Worm (Caenorhabditis elegans) whole organism, L1 larva: ENCODE measurements around the gene sru-29.

ENCODE experiments used
- C16A3.4 ChIP-seq: fragments of 150-350 bp; optimal IDR thresholded peaks from 2 replicates; lab custom pipeline; 2014; ENCODE audit warnings: missing biosample characterization, missing genetic modification characterization
- F16B12.6 ChIP-seq: fragments of 150-350 bp; optimal IDR thresholded peaks from 2 replicates; lab custom pipeline; 2014; ENCODE audit warnings: missing biosample characterization, missing genetic modification characterization
- Y116A8C.19 ChIP-seq: sonication (generic microtip); optimal IDR thresholded peaks from 2 replicates; lab custom pipeline; 2016; ENCODE audit warnings: missing compliant biosample characterization, missing genetic modification characterization, borderline replicate concordance
- aha-1 ChIP-seq: fragments of 150-350 bp; optimal IDR thresholded peaks from 2 replicates; lab custom pipeline; 2014; ENCODE audit warnings: missing biosample characterization, missing genetic modification characterization
- alr-1 ChIP-seq: fragments of 200-800 bp; sonication (Bioruptor generic); optimal IDR thresholded peaks from 2 replicates; lab custom pipeline; 2018; ENCODE audit warnings: borderline replicate concordance, mild to moderate bottlenecking, missing genetic modification characterization, missing compliant biosample characterization
- ama-1 ChIP-seq: fragments of 150-350 bp; optimal IDR thresholded peaks from 2 replicates; lab custom pipeline; 2014
- ceh-82 ChIP-seq, 3 experiments: fragments of 150-350 bp in 1 of 3; sonication (generic microtip) in 2 of 3; optimal IDR thresholded peaks; 2 replicates each; lab custom pipeline; 2014 to 2017; ENCODE audit warnings: missing biosample characterization in 3 of 3, missing genetic modification characterization in 3 of 3
- ceh-88 ChIP-seq: fragments of 200-800 bp; sonication (Bioruptor generic); IDR thresholded peaks from 2 replicates; pipeline ENCODE4 v1.3.6; 2022; ENCODE audit warnings: missing genetic modification characterization, missing compliant biosample characterization
- dpl-1 ChIP-seq, 3 experiments: fragments of 150-350 bp in 2 of 3; sonication (generic microtip) in 1 of 3; optimal IDR thresholded peaks; 2 replicates each; lab custom pipeline; 2014 to 2017; ENCODE audit warnings: missing biosample characterization in 3 of 3, missing genetic modification characterization in 3 of 3, missing genetic modification reagents in 3 of 3
- dsc-1 ChIP-seq: sonication (generic microtip); optimal IDR thresholded peaks from 2 replicates; lab custom pipeline; 2016; ENCODE audit warnings: mild to moderate bottlenecking, missing genetic modification characterization, missing compliant biosample characterization
- efl-1 ChIP-seq, 4 experiments: fragments of 150-350 bp; optimal IDR thresholded peaks in 3 of 4; peaks in 1 of 4; 1 replicate in 1 of 4; 2 replicates in 3 of 4; lab custom pipeline; 2014; ENCODE audit warnings: missing biosample characterization in 2 of 4, missing genetic modification characterization in 2 of 4, missing genetic modification reagents in 2 of 4
- efl-3 ChIP-seq: fragments of 200-800 bp; sonication (Bioruptor generic); optimal IDR thresholded peaks from 2 replicates; lab custom pipeline; 2018; ENCODE audit warnings: mild to moderate bottlenecking, missing genetic modification characterization, missing compliant biosample characterization
- egl-13 ChIP-seq: sonication (generic microtip); optimal IDR thresholded peaks from 2 replicates; lab custom pipeline; 2016; ENCODE audit warnings: missing genotype, missing genetic modification reagents, missing genetic modification characterization, missing compliant biosample characterization
- egl-27 ChIP-seq, 2 experiments: fragments of 150-350 bp in 1 of 2; sonication (generic microtip); optimal IDR thresholded peaks; 3 replicates each; lab custom pipeline; 2017 to 2018; ENCODE audit warnings: missing biosample characterization in 2 of 2, missing genetic modification characterization in 2 of 2, missing genetic modification reagents in 2 of 2
- elt-2 ChIP-seq: sonication (generic microtip); optimal IDR thresholded peaks from 2 replicates; lab custom pipeline; 2016; ENCODE audit warnings: missing genetic modification characterization, mild to moderate bottlenecking, inconsistent platforms, missing compliant biosample characterization, missing genetic modification reagents
- ets-5 ChIP-seq: fragments of 200-800 bp; sonication (Bioruptor generic); IDR thresholded peaks from 2 replicates; pipeline ENCODE4 v1.3.6; 2022; ENCODE audit warnings: missing genetic modification characterization, missing compliant biosample characterization
- fkh-10 ChIP-seq: sonication (generic microtip); optimal IDR thresholded peaks from 2 replicates; lab custom pipeline; 2017; ENCODE audit warnings: missing biosample characterization, missing genetic modification reagents, missing genetic modification characterization
- fkh-8 ChIP-seq: sonication (generic microtip); optimal IDR thresholded peaks from 2 replicates; lab custom pipeline; 2016; ENCODE audit warnings: mild to moderate bottlenecking, missing genetic modification characterization, missing compliant biosample characterization
- grh-1 ChIP-seq: fragments of 200-800 bp; sonication (Bioruptor generic); IDR thresholded peaks from 2 replicates; pipeline ENCODE4 v1.3.6; 2022; ENCODE audit warnings: missing genetic modification reagents, missing genetic modification characterization, missing compliant biosample characterization
- hlh-4 ChIP-seq: sonication (generic microtip); optimal IDR thresholded peaks from 2 replicates; lab custom pipeline; 2016; ENCODE audit warnings: mild to moderate bottlenecking, missing genetic modification characterization, missing compliant biosample characterization
- irx-1 ChIP-seq: sonication (generic microtip); optimal IDR thresholded peaks from 2 replicates; lab custom pipeline; 2016; ENCODE audit warnings: missing genetic modification characterization, missing compliant biosample characterization
- jun-1 ChIP-seq: fragments of 150-350 bp; optimal IDR thresholded peaks from 2 replicates; lab custom pipeline; 2014; ENCODE audit warnings: missing biosample characterization, missing genetic modification reagents, missing genetic modification characterization
- lin-13 ChIP-seq: fragments of 150-350 bp; optimal IDR thresholded peaks from 2 replicates; lab custom pipeline; 2014; ENCODE audit warnings: missing biosample characterization, missing genetic modification reagents, missing genetic modification characterization
- lin-15B ChIP-seq: fragments of 150-350 bp; sonication (generic microtip); optimal IDR thresholded peaks from 3 replicates; lab custom pipeline; 2014; ENCODE audit warnings: missing biosample characterization, missing genetic modification characterization
- lsy-2 ChIP-seq, 2 experiments: fragments of 150-350 bp; optimal IDR thresholded peaks; 2 replicates each; lab custom pipeline; 2014; ENCODE audit warnings: missing biosample characterization in 2 of 2, missing genetic modification characterization in 2 of 2
- mab-9 ChIP-seq: fragments of 200-800 bp; sonication (Bioruptor generic); IDR thresholded peaks from 2 replicates; pipeline ENCODE4 v1.3.6; 2022; ENCODE audit warnings: missing genetic modification reagents, missing genetic modification characterization, missing compliant biosample characterization
- mdl-1 ChIP-seq, 2 experiments: fragments of 150-350 bp; optimal IDR thresholded peaks; 2 replicates each; lab custom pipeline; 2014 to 2017; ENCODE audit warnings: missing biosample characterization in 2 of 2, missing genetic modification characterization in 2 of 2, inconsistent platforms in 1 of 2
- nhr-11 ChIP-seq: fragments of 150-350 bp; optimal IDR thresholded peaks from 2 replicates; lab custom pipeline; 2014; ENCODE audit warnings: missing biosample characterization, missing genetic modification characterization
- nhr-12 ChIP-seq: sonication (generic microtip); optimal IDR thresholded peaks from 2 replicates; lab custom pipeline; 2017; ENCODE audit warnings: missing biosample characterization, missing genetic modification characterization
- nhr-19 ChIP-seq: fragments of 200-800 bp; sonication (Bioruptor generic); conservative IDR thresholded peaks from 2 replicates; pipeline ENCODE4 v1.3.6; 2022; ENCODE audit warnings: missing genetic modification characterization, missing compliant biosample characterization
- nhr-237 ChIP-seq: fragments of 150-350 bp; optimal IDR thresholded peaks from 2 replicates; lab custom pipeline; 2014; ENCODE audit warnings: missing biosample characterization, missing genetic modification characterization
- nhr-28 ChIP-seq: fragments of 150-350 bp; optimal IDR thresholded peaks from 2 replicates; lab custom pipeline; 2014; ENCODE audit warnings: missing biosample characterization, missing genetic modification characterization
- nhr-47 ChIP-seq: sonication (generic microtip); optimal IDR thresholded peaks from 2 replicates; lab custom pipeline; 2016; ENCODE audit warnings: mild to moderate bottlenecking, missing genetic modification characterization, moderate library complexity, missing compliant biosample characterization
- nhr-71 ChIP-seq: sonication (generic microtip); optimal IDR thresholded peaks from 2 replicates; lab custom pipeline; 2016; ENCODE audit warnings: mild to moderate bottlenecking, missing genetic modification characterization, moderate library complexity, missing compliant biosample characterization
- nhr-85 ChIP-seq: sonication (generic microtip); peaks from one replicate; lab custom pipeline; 2016; ENCODE audit warnings: missing genetic modification characterization, inconsistent platforms, missing compliant biosample characterization
- pag-3 ChIP-seq: sonication (generic microtip); optimal IDR thresholded peaks from 2 replicates; lab custom pipeline; 2017; ENCODE audit warnings: missing genetic modification characterization, mild to moderate bottlenecking, missing compliant biosample characterization, antibody characterized with exemption, borderline replicate concordance; ENCODE audit not compliant: insufficient read depth
- pax-3 ChIP-seq: fragments of 200-800 bp; sonication (Bioruptor generic); optimal IDR thresholded peaks from 2 replicates; lab custom pipeline; 2018; ENCODE audit warnings: mild to moderate bottlenecking, missing genetic modification characterization, moderate library complexity, missing compliant biosample characterization
- rnt-1 ChIP-seq: sonication (generic microtip); optimal IDR thresholded peaks from 2 replicates; lab custom pipeline; 2016; ENCODE audit warnings: mild to moderate bottlenecking, missing genetic modification characterization, moderate library complexity, missing compliant biosample characterization
- tlp-1 ChIP-seq: fragments of 150-350 bp; optimal IDR thresholded peaks from 2 replicates; lab custom pipeline; 2014; ENCODE audit warnings: missing biosample characterization, missing genetic modification characterization
- unc-62 ChIP-seq: fragments of 150-350 bp; optimal IDR thresholded peaks from 2 replicates; lab custom pipeline; 2014; ENCODE audit warnings: missing biosample characterization, missing genetic modification reagents, missing genetic modification characterization
- unc-98 ChIP-seq: fragments of 200-800 bp; sonication (Bioruptor generic); IDR thresholded peaks from 2 replicates; pipeline ENCODE4 v1.3.6; 2022; ENCODE audit warnings: missing genetic modification characterization, missing compliant biosample characterization
- zag-1 ChIP-seq: fragments of 150-350 bp; optimal IDR thresholded peaks from 2 replicates; lab custom pipeline; 2014; ENCODE audit warnings: missing biosample characterization, missing genetic modification characterization
- zip-4 ChIP-seq: fragments of 200-800 bp; sonication (Bioruptor generic); optimal IDR thresholded peaks from 2 replicates; lab custom pipeline; 2018; ENCODE audit warnings: mild to moderate bottlenecking, missing genetic modification characterization, moderate library complexity, missing compliant biosample characterization
- ztf-11 ChIP-seq, 2 experiments: sonication (generic microtip); optimal IDR thresholded peaks; 2 replicates each; lab custom pipeline; 2016 to 2017; ENCODE audit warnings: missing genetic modification characterization in 2 of 2, missing biosample characterization in 1 of 2, missing compliant biosample characterization in 1 of 2

sru-29 gene

DNA sequence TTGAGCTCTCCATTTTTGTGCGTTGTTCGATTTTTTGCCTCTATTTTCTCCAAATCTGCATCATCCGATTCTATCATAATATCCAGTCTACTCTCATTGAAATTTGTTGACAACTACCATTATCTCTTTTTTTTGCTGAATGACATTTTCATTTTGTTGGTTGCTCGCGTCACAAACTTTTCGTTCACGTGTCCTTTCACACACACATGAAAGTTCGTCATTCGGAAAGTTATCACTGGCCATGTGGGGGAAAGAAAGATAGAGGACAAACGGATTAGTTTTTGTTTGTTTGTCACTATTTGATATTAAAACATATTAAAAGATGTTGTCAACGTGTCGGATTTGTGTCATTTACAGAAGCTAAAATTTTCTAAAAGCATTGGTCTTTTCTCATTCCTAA, 16.3 kb upstream of the sru-29 start:
- no peak for TF ChIP-seq unc-62
- TF ChIP-seq pag-3, result no peak
- no peak for TF ChIP-seq grh-1 (GFP tag; lab: Robert Waterston, UW)
- TF ChIP-seq egl-27 (tag; optimal IDR thresholded peaks at IDR 0.05; lab: Kevin White, UChicago), result no peak
- TF ChIP-seq nhr-28 (tag; lab: Kevin White, UChicago), result no peak
- TF ChIP-seq alr-1, result no peak
- no peak for TF ChIP-seq zag-1 (tag; lab: Kevin White, UChicago)
- peak; percentile 39 for TF ChIP-seq pax-3
- TF ChIP-seq egl-13 (tag; lab: Kevin White, UChicago), result no peak
- TF ChIP-seq elt-2 (tag; lab: Kevin White, UChicago), result peak; percentile 7
- no peak for TF ChIP-seq mab-9 (GFP tag; lab: Robert Waterston, UW)
- no peak for TF ChIP-seq jun-1
- no peak for TF ChIP-seq unc-98 (GFP tag; lab: Robert Waterston, UW)
- no peak for TF ChIP-seq ceh-88 (GFP tag; lab: Robert Waterston, UW)
- TF ChIP-seq ama-1 (lab: Kevin White, UChicago), result no peak
- no peak for TF ChIP-seq ets-5 (GFP tag; lab: Robert Waterston, UW)
- no peak for TF ChIP-seq lin-15B
- peak; percentile 42 for TF ChIP-seq nhr-71 (tag; lab: Kevin White, UChicago)
- peak; percentile 46 for TF ChIP-seq dsc-1 (tag; lab: Kevin White, UChicago)
- no peak for TF ChIP-seq nhr-237 (tag; lab: Kevin White, UChicago)
- TF ChIP-seq hlh-4 (tag; lab: Kevin White, UChicago), result no peak
- TF ChIP-seq rnt-1 (tag; lab: Kevin White, UChicago), result no peak
- no peak for TF ChIP-seq mdl-1 (tag; optimal IDR thresholded peaks at IDR 0.05; lab: Kevin White, UChicago)
- no peak for TF ChIP-seq nhr-12 (tag; lab: Kevin White, UChicago)
- no peak for TF ChIP-seq Y116A8C.19
- TF ChIP-seq lsy-2 (tag; optimal IDR thresholded peaks at IDR 0.05; lab: Kevin White, UChicago), result peak in 1 of 2 experiments; percentile 8
- TF ChIP-seq dpl-1 (GFP tag; optimal IDR thresholded peaks at IDR 0.05; lab: Kevin White, UChicago), result no peak
- no peak for TF ChIP-seq C16A3.4 (tag; lab: Kevin White, UChicago)
- peak; percentile 62 for TF ChIP-seq fkh-8 (tag; lab: Kevin White, UChicago)
- no peak for TF ChIP-seq nhr-85 (tag; lab: Kevin White, UChicago)
- no peak for TF ChIP-seq efl-1 (optimal IDR thresholded peaks at IDR 0.05; lab: Kevin White, UChicago)
- TF ChIP-seq efl-1 (GFP tag; optimal IDR thresholded peaks at IDR 0.05 in 1 of 2; lab: Kevin White, UChicago), result no peak
- no peak for TF ChIP-seq aha-1 (tag; lab: Kevin White, UChicago)
- no peak for TF ChIP-seq nhr-19 (GFP tag; lab: Robert Waterston, UW)
- TF ChIP-seq nhr-11 (tag; lab: Kevin White, UChicago), result no peak
- TF ChIP-seq nhr-47 (tag; lab: Kevin White, UChicago), result peak; percentile 11
- no peak for TF ChIP-seq ceh-82 (tag; optimal IDR thresholded peaks at IDR 0.05; lab: Kevin White, UChicago)
- TF ChIP-seq zip-4 (GFP tag; lab: Kevin White, UChicago), result no peak
- TF ChIP-seq irx-1 (tag; lab: Kevin White, UChicago), result no peak
- no peak for TF ChIP-seq lin-13
- no peak for TF ChIP-seq efl-3 (GFP tag; lab: Kevin White, UChicago)
- TF ChIP-seq F16B12.6 (tag; lab: Kevin White, UChicago), result no peak

DNA sequence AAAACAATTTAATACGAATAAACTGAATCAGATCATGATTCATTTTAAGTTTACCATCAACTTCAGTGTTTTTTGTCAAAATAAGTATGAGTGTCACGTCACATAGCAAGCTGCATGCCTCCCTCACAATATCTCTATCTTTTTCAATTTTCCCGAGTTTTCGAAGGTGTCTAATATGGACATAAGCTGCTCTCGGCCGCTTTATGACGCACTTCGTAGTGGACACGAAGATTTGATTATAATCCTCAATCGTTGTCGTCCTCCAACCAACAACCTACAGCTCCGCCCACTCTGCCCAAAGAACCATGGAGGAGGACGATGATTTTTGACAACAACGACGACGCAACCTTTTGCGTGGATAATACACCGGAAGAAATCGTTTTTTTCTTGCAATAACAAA, 15.3 kb upstream of the sru-29 start:
- TF ChIP-seq egl-13 (tag; lab: Kevin White, UChicago) (no peak), fkh-10 (GFP tag; lab: Kevin White, UChicago) (peak; percentile 24), dsc-1 (tag; lab: Kevin White, UChicago) (peak; percentile 77), hlh-4 (tag; lab: Kevin White, UChicago) (no peak), unc-98 (GFP tag; lab: Robert Waterston, UW) (no peak), fkh-8 (tag; lab: Kevin White, UChicago) (peak; percentile 52), tlp-1 (no peak), pax-3 (peak; percentile 30), ztf-11 (tag; optimal IDR thresholded peaks at IDR 0.05; lab: Kevin White, UChicago) (no peak)
- TF ChIP-seq, all 84 proteins: peak for 4
